Worm (Caenorhabditis elegans) whole organism, late embryonic: ENCODE results near the gene lgc-35.

Experiments
- C08G9.2 ChIP-seq: sonication (generic microtip); optimal IDR thresholded peaks from 2 replicates; lab custom pipeline; 2016; ENCODE audit warnings: mild to moderate bottlenecking, missing genetic modification characterization, moderate library complexity, missing compliant biosample characterization
- K02D7.2 ChIP-seq: sonication (generic microtip); optimal IDR thresholded peaks from 2 replicates; lab custom pipeline; 2017; ENCODE audit warnings: mild to moderate bottlenecking, missing genetic modification characterization, missing compliant biosample characterization
- K09A11.1 ChIP-seq: sonication (generic microtip); optimal IDR thresholded peaks from 2 replicates; lab custom pipeline; 2017; ENCODE audit warnings: antibody characterized with exemption, mild to moderate bottlenecking, missing genetic modification characterization, missing compliant biosample characterization; ENCODE audit not compliant: insufficient read depth
- ahr-1 ChIP-seq: sonication (generic microtip); optimal IDR thresholded peaks from 2 replicates; lab custom pipeline; 2016; ENCODE audit warnings: missing genetic modification characterization, missing compliant biosample characterization
- ceh-18 ChIP-seq: sonication (generic microtip); optimal IDR thresholded peaks from 2 replicates; lab custom pipeline; 2016; ENCODE audit warnings: missing genetic modification characterization, missing compliant biosample characterization
- ceh-2 ChIP-seq: sonication (generic microtip); optimal IDR thresholded peaks from 2 replicates; lab custom pipeline; 2016; ENCODE audit warnings: missing genotype, missing genetic modification characterization, missing compliant biosample characterization
- ceh-22 ChIP-seq: sonication (generic microtip); optimal IDR thresholded peaks from 2 replicates; lab custom pipeline; 2017; ENCODE audit warnings: missing biosample characterization, missing genetic modification characterization
- ceh-31 ChIP-seq: sonication (generic microtip); optimal IDR thresholded peaks from 2 replicates; lab custom pipeline; 2016; ENCODE audit warnings: missing genetic modification characterization, missing compliant biosample characterization
- ceh-34 ChIP-seq: sonication (generic microtip); optimal IDR thresholded peaks from 2 replicates; lab custom pipeline; 2016; ENCODE audit warnings: mild to moderate bottlenecking, missing genetic modification characterization, missing compliant biosample characterization
- ceh-48 ChIP-seq: sonication (generic microtip); optimal IDR thresholded peaks from 2 replicates; lab custom pipeline; 2016; ENCODE audit warnings: missing genetic modification characterization, inconsistent platforms, missing compliant biosample characterization
- che-1 ChIP-seq: sonication (generic microtip); optimal IDR thresholded peaks from 2 replicates; lab custom pipeline; 2016; ENCODE audit warnings: mild to moderate bottlenecking, missing genetic modification characterization, missing compliant biosample characterization
- dmd-4 ChIP-seq: sonication (generic microtip); optimal IDR thresholded peaks from 2 replicates; lab custom pipeline; 2016; ENCODE audit warnings: borderline replicate concordance, missing genetic modification characterization, missing compliant biosample characterization
- eyg-1 ChIP-seq: sonication (generic microtip); optimal IDR thresholded peaks from 2 replicates; lab custom pipeline; 2016; ENCODE audit warnings: missing genotype, missing genetic modification characterization, missing compliant biosample characterization
- fax-1 ChIP-seq: sonication (generic microtip); optimal IDR thresholded peaks from 2 replicates; lab custom pipeline; 2016; ENCODE audit warnings: missing genotype, missing genetic modification characterization, missing compliant biosample characterization
- fkh-10 ChIP-seq: fragments of 150-350 bp; optimal IDR thresholded peaks from 2 replicates; lab custom pipeline; 2014; ENCODE audit warnings: missing biosample characterization, missing genetic modification reagents, missing genetic modification characterization
- lin-11 ChIP-seq: fragments of 200-800 bp; sonication (Bioruptor generic); optimal IDR thresholded peaks from 2 replicates; lab custom pipeline; 2018; ENCODE audit warnings: mild to moderate bottlenecking, missing genetic modification characterization, missing compliant biosample characterization
- madf-2 ChIP-seq: sonication (generic microtip); optimal IDR thresholded peaks from 2 replicates; lab custom pipeline; 2017; ENCODE audit warnings: missing genetic modification characterization, missing compliant biosample characterization
- mec-3 ChIP-seq: sonication (generic microtip); optimal IDR thresholded peaks from 2 replicates; lab custom pipeline; 2016; ENCODE audit warnings: borderline replicate concordance, missing genetic modification characterization, missing compliant biosample characterization
- npax-4 ChIP-seq: sonication (generic microtip); optimal IDR thresholded peaks from 2 replicates; lab custom pipeline; 2016; ENCODE audit warnings: missing genetic modification characterization, missing compliant biosample characterization
- pag-3 ChIP-seq: sonication (generic microtip); optimal IDR thresholded peaks from 2 replicates; lab custom pipeline; 2016; ENCODE audit warnings: missing compliant biosample characterization, missing genetic modification characterization, borderline replicate concordance
- pat-9 ChIP-seq: fragments of 200-800 bp; sonication (Bioruptor generic); optimal IDR thresholded peaks from 2 replicates; lab custom pipeline; 2018; ENCODE audit warnings: mild to moderate bottlenecking, missing genetic modification characterization, moderate library complexity, missing compliant biosample characterization
- pqm-1 ChIP-seq: sonication (generic microtip); optimal IDR thresholded peaks from 2 replicates; lab custom pipeline; 2016; ENCODE audit warnings: missing genetic modification characterization, missing compliant biosample characterization
- pros-1 ChIP-seq: fragments of 150-350 bp; optimal IDR thresholded peaks from 2 replicates; lab custom pipeline; 2014; ENCODE audit warnings: missing biosample characterization, missing genetic modification reagents, missing genetic modification characterization
- rnt-1 ChIP-seq: sonication (generic microtip); optimal IDR thresholded peaks from 2 replicates; lab custom pipeline; 2016; ENCODE audit warnings: missing genetic modification characterization, missing compliant biosample characterization
- sdc-2 ChIP-seq: sonication (generic microtip); optimal IDR thresholded peaks from 2 replicates; lab custom pipeline; 2016; ENCODE audit warnings: missing genotype, missing genetic modification characterization, missing compliant biosample characterization
- sox-4 ChIP-seq: sonication (generic microtip); optimal IDR thresholded peaks from 2 replicates; lab custom pipeline; 2017; ENCODE audit warnings: mild to moderate bottlenecking, missing genetic modification characterization, inconsistent platforms, missing compliant biosample characterization
- tbx-7 ChIP-seq: sonication (generic microtip); optimal IDR thresholded peaks from 2 replicates; lab custom pipeline; 2016; ENCODE audit warnings: missing genotype, missing genetic modification characterization, missing compliant biosample characterization
- unc-3 ChIP-seq, 2 experiments: fragments of 200-800 bp in 1 of 2; sonication (Bioruptor generic) in 1 of 2; sonication (generic microtip) in 1 of 2; conservative IDR thresholded peaks in 1 of 2; optimal IDR thresholded peaks in 1 of 2; 2 replicates each; pipeline versions ENCODE4 v1.3.6 to Lab custom; 2016 to 2022; ENCODE audit warnings: missing compliant biosample characterization in 2 of 2, missing genetic modification characterization in 2 of 2, missing genetic modification reagents in 1 of 2
- unc-42 ChIP-seq: sonication (generic microtip); optimal IDR thresholded peaks from 2 replicates; lab custom pipeline; 2016; ENCODE audit warnings: missing genotype, missing genetic modification characterization, missing compliant biosample characterization
- unc-55 ChIP-seq: sonication (generic microtip); optimal IDR thresholded peaks from 2 replicates; lab custom pipeline; 2017; ENCODE audit warnings: missing biosample characterization, missing genetic modification reagents, missing genetic modification characterization
- unc-86 ChIP-seq: sonication (generic microtip); optimal IDR thresholded peaks from 2 replicates; lab custom pipeline; 2016; ENCODE audit warnings: missing genetic modification characterization, missing compliant biosample characterization

The lgc-35 gene

ce11 chrII:12840057-12840456 lies at the start of gene lgc-35:
lgc-35 (minus strand) TSS chrII:12840157.
- no peak for TF ChIP-seq ceh-22

ce11 chrII:12888471-12888870 lies 48.5 kb upstream of the lgc-35 start, which contains the start of gene F35C5.3:
F35C5.3 (plus strand) TSS chrII:12888771.
- TF ChIP-seq ceh-18 (tag; lab: Kevin White, UChicago): no peak
- TF ChIP-seq pag-3 (tag; lab: Kevin White, UChicago): no peak
- no peak for TF ChIP-seq K02D7.2 (tag; lab: Kevin White, UChicago)
- TF ChIP-seq ceh-31: no peak
- TF ChIP-seq rnt-1 (tag; lab: Kevin White, UChicago): no peak

ce11 chrII:12884972-12885371 lies 45.0 kb upstream of the lgc-35 start, which contains the start of gene sra-14:
sra-14 (plus strand) TSS chrII:12885272.
- TF ChIP-seq ceh-48 (tag; lab: Kevin White, UChicago): no peak
- TF ChIP-seq lin-11 (tag; lab: Kevin White, UChicago): no peak
- no peak for TF ChIP-seq unc-55 (GFP tag; lab: Kevin White, UChicago)
- no peak for TF ChIP-seq madf-2
- TF ChIP-seq tbx-7 (tag; lab: Kevin White, UChicago): no peak
- no peak for TF ChIP-seq K09A11.1 (tag; lab: Kevin White, UChicago)
- TF ChIP-seq C08G9.2 (tag; lab: Kevin White, UChicago): no peak
- TF ChIP-seq pat-9 (tag; lab: Kevin White, UChicago): no peak
- TF ChIP-seq ceh-34 (tag; lab: Kevin White, UChicago): no peak
- TF ChIP-seq che-1: no peak
- TF ChIP-seq eyg-1 (tag; lab: Kevin White, UChicago): no peak
- no peak for TF ChIP-seq dmd-4 (tag; lab: Kevin White, UChicago)
- TF ChIP-seq ceh-2 (tag; lab: Kevin White, UChicago): no peak
- TF ChIP-seq unc-42: no peak
- TF ChIP-seq pag-3 (tag; lab: Kevin White, UChicago): no peak
- no peak for TF ChIP-seq fkh-10 (GFP tag; lab: Kevin White, UChicago)
- no peak for TF ChIP-seq ahr-1 (tag; lab: Kevin White, UChicago)
- TF ChIP-seq, all 69 proteins: peak for 0

- no peak for TF ChIP-seq tbx-7 (tag; lab: Kevin White, UChicago)
- no peak for TF ChIP-seq sox-4 (tag; lab: Kevin White, UChicago)
- TF ChIP-seq che-1: no peak
- no peak for TF ChIP-seq pros-1 (tag; lab: Kevin White, UChicago)
Observed at ce11 chrII:12880406-12880805, 40.4 kb upstream of the lgc-35 start, which contains the start of gene F35C5.1. F35C5.1 (plus strand) TSS chrII:12880804.

- TF ChIP-seq fax-1 (tag; lab: Kevin White, UChicago): no peak
- TF ChIP-seq pqm-1 (tag; lab: Kevin White, UChicago): no peak
- TF ChIP-seq sdc-2 (tag; lab: Kevin White, UChicago): no peak
- TF ChIP-seq unc-86 (tag; lab: Kevin White, UChicago): no peak
- no peak for TF ChIP-seq K02D7.2 (tag; lab: Kevin White, UChicago)
- no peak for TF ChIP-seq npax-4 (tag; lab: Kevin White, UChicago)
- no peak for TF ChIP-seq che-1
- TF ChIP-seq mec-3 (tag; lab: Kevin White, UChicago): no peak
- TF ChIP-seq tbx-7 (tag; lab: Kevin White, UChicago): no peak
- TF ChIP-seq eyg-1 (tag; lab: Kevin White, UChicago): no peak
- no peak for TF ChIP-seq K09A11.1 (tag; lab: Kevin White, UChicago)
- TF ChIP-seq ceh-22: no peak
- TF ChIP-seq fkh-10 (GFP tag; lab: Kevin White, UChicago): no peak
- TF ChIP-seq dmd-4 (tag; lab: Kevin White, UChicago): no peak
- TF ChIP-seq unc-3 (GFP tag; conservative IDR thresholded peaks at IDR 0.05; lab: Robert Waterston, UW): no peak
- no peak for TF ChIP-seq unc-3 (tag; optimal IDR thresholded peaks at IDR 0.05; lab: Kevin White, UChicago)
Observed at ce11 chrII:12879758-12880157, 39.8 kb upstream of the lgc-35 start.
